Worm (Caenorhabditis elegans): ENCODE results near the gene C10E2.5.

- TF ChIP-seq zag-1 (tag; optimal IDR thresholded peaks at IDR 0.05) (no peak), xbp-1 (tag; optimal IDR thresholded peaks at IDR 0.05) (peak; percentile 5), jun-1 (tag; optimal IDR thresholded peaks at IDR 0.05) (no peak), pax-3 (tag; optimal IDR thresholded peaks at IDR 0.05) (no peak), mep-1 (tag; optimal IDR thresholded peaks at IDR 0.05) (peak; percentile 68), dpl-1 (GFP tag; optimal IDR thresholded peaks at IDR 0.05) (no peak), nhr-76 (tag; optimal IDR thresholded peaks at IDR 0.05) (no peak), fkh-4 (tag; optimal IDR thresholded peaks at IDR 0.05; ENCODE audit: borderline replicate concordance) (no peak)
Measured at ce11 chrX:16786021-16786488, 31.7 kb upstream of the C10E2.5 start, which contains the start of gene T01C8.2.
